Fruit fly (Drosophila melanogaster) Kc167 (cell line): ENCODE results near the gene Zw.

Source experiments
- Myc ChIP-seq: fragments of >200 bp; optimal IDR thresholded peaks from 2 replicates; lab custom pipeline; 2017; ENCODE audit warnings: missing external identifiers
- Sin3A ChIP-seq: fragments of >200 bp; optimal IDR thresholded peaks from 2 replicates; lab custom pipeline; 2018; ENCODE audit warnings: missing external identifiers
- insv ChIP-seq: fragments of >200 bp; optimal IDR thresholded peaks from 3 replicates; lab custom pipeline; 2018; ENCODE audit warnings: missing external identifiers
- psq ChIP-seq: fragments of >200 bp; optimal IDR thresholded peaks from 2 replicates; lab custom pipeline; 2017; ENCODE audit warnings: missing external identifiers
- ttk ChIP-seq: sonication (Bioruptor generic); optimal IDR thresholded peaks from 2 replicates; lab custom pipeline; 2017; ENCODE audit warnings: missing external identifiers

DNA sequence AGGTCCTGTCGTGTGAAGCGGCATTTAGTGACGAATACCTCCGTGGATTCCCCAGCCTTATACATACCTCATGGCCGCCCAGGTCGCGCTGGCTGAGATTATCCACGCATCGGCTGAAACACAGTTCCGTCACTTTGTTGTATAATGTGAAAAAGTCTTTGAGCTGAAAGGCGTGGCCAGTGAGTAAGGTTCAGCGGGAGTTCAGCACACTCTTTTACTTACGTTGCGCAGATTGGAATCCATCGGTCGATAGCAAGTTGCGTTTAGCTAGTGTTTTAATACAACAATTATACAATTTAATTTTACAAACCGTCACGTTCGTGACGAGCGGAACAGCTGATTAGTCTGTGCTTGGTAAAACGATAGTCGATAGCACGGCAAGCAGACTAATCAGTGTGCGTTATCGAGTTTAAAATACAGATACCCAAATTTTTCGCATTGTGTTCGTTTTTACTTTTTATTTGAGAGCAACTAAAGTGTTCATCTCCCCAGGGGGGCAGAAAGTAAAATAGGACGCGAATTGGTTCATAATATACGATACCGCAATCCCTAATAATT, 48.8 kb upstream of the Zw start, which contains the start of the genes Pstk and Tim9b:
- TF ChIP-seq psq (no peak), ttk (no peak), Myc (lab: Kevin White, UChicago) (no peak), Sin3A (lab: Kevin White, UChicago) (no peak), insv (lab: Kevin White, UChicago) (no peak)
